Worm (Caenorhabditis elegans) whole organism, L4 larva: ENCODE measurements around the gene asp-15.

ENCODE experiments used
- mdl-1 ChIP-seq, 2 experiments: fragments of 150-350 bp in 1 of 2; sonication (generic microtip) in 1 of 2; optimal IDR thresholded peaks; 2 replicates each; lab custom pipeline; 2014 to 2017; ENCODE audit warnings: missing biosample characterization in 2 of 2, missing genetic modification characterization in 2 of 2
- mep-1 ChIP-seq: fragments of 150-350 bp; sonication (generic microtip); optimal IDR thresholded peaks from 3 replicates; lab custom pipeline; 2014; ENCODE audit warnings: missing biosample characterization, missing genetic modification characterization
- pha-4 ChIP-seq, 2 experiments: fragments of 150-350 bp in 1 of 2; fragments of 200-800 bp in 1 of 2; sonication (Bioruptor generic) in 1 of 2; IDR thresholded peaks in 1 of 2; optimal IDR thresholded peaks in 1 of 2; 2 replicates each; pipeline versions ENCODE4 v1.3.6 to Lab custom; 2014 to 2022; ENCODE audit warnings: missing genetic modification characterization in 2 of 2, missing genetic modification reagents in 2 of 2, missing biosample characterization in 1 of 2, missing compliant biosample characterization in 1 of 2
- ztf-11 ChIP-seq: fragments of 150-350 bp; optimal IDR thresholded peaks from 2 replicates; lab custom pipeline; 2014; ENCODE audit warnings: missing biosample characterization, missing genetic modification characterization

- TF ChIP-seq mdl-1 (tag; optimal IDR thresholded peaks at IDR 0.05; lab: Kevin White, UChicago) (no peak), ztf-11 (tag; lab: Kevin White, UChicago) (no peak), mep-1 (tag; lab: Kevin White, UChicago) (no peak), pha-4 (GFP tag; IDR thresholded peaks at IDR 0.05; lab: Robert Waterston, UW) (no peak), pha-4 (tag; optimal IDR thresholded peaks at IDR 0.05; lab: Kevin White, UChicago) (no peak)
Observed at ce11 chrV:19050438-19050837, 5.8 kb upstream of the asp-15 start, which contains the start of gene asp-1.
